Fruit fly (Drosophila melanogaster) whole organism: ENCODE measurements around the gene rst.

ENCODE experiments used
- CG8478 ChIP-seq: fragments of >200 bp; optimal IDR thresholded peaks from 2 replicates; lab custom pipeline; 2018; ENCODE audit warnings: inconsistent platforms
- Dll ChIP-seq: fragments of >200 bp; optimal IDR thresholded peaks from 2 replicates; lab custom pipeline; 2017
- EcR ChIP-seq, 2 experiments: fragments of >200 bp; optimal IDR thresholded peaks; 2 replicates each; lab custom pipeline; 2017; ENCODE audit warnings: missing biosample characterization in 2 of 2, missing genetic modification characterization in 2 of 2, missing genetic modification reagents in 2 of 2
- pan ChIP-seq: fragments of >200 bp; optimal IDR thresholded peaks from 2 replicates; lab custom pipeline; 2017
- psq ChIP-seq: fragments of >200 bp; optimal IDR thresholded peaks from 2 replicates; lab custom pipeline; 2017
- usp ChIP-seq: fragments of >200 bp; optimal IDR thresholded peaks from 2 replicates; lab custom pipeline; 2017; ENCODE audit warnings: missing biosample characterization, missing genetic modification characterization, mixed read lengths

- TF ChIP-seq pan (lab: Kevin White, UChicago) (no peak), CG8478 (lab: Kevin White, UChicago) (no peak), psq (lab: Kevin White, UChicago) (no peak), usp (GFP tag; lab: Kevin White, UChicago) (no peak), EcR (GFP tag; optimal IDR thresholded peaks at IDR 0.05; lab: Kevin White, UChicago) (no peak), Dll (lab: Kevin White, UChicago) (no peak)
These were observed 9.8 kb downstream of the rst start for dm6 chrX:2963790-2964335.
